Worm (Caenorhabditis elegans): ENCODE data around the gene ceh-24.

- TF ChIP-seq ceh-22 (tag; optimal IDR thresholded peaks at IDR 0.05) (no peak), unc-55 (GFP tag; optimal IDR thresholded peaks at IDR 0.05) (peak; percentile 17), ttx-3 (tag; optimal IDR thresholded peaks at IDR 0.05) (no peak), mec-3 (tag; optimal IDR thresholded peaks at IDR 0.05; ENCODE audit: borderline replicate concordance) (no peak), ceh-34 (tag; optimal IDR thresholded peaks at IDR 0.05) (no peak), hlh-6 (tag; optimal IDR thresholded peaks at IDR 0.05) (no peak), pqm-1 (tag; optimal IDR thresholded peaks at IDR 0.05) (no peak)
These were observed 35.2 kb upstream of the ceh-24 start, which contains the start of gene F53C11.9 for ce11 chrV:13777857-13778256.

All from whole organism, late embryonic.